Fruit fly (Drosophila melanogaster): ENCODE measurements around the gene mei-217.

mei-217 gene

DNA sequence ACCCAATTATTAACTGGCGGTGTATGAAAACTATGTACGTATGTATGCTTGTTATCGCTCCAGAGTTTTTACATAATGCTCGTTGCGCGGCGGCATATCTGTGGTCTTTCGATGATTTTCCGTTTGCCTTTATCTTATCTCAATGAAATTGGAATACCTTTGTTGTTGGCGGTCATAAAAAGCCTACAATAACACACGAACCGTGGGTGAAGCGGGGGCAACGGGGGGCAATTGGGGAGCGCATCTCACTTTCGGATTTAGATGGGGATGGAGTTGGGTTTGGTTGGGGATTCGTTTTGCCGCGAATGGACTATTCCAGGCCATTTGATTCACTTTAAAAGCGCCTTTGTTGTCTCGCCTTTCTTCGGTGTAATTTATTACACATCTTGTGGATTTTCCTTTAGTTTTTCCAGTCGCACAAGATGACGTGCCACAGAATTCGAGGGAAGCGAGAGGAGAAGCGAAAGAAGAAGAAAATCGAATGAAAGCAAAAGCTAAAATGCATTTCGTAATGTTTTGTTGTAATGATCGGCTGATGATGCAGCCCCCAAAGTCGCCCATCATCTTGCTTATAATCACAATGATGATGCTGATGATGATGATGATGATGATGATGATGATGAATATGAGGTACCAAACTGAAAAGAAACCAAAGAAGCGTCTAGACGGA lies 20.2 kb downstream of the mei-217 start (continued):
- TF ChIP-seq corto (GFP tag; optimal IDR thresholded peaks at IDR 0.05) (no peak), CG15601 (tag; optimal IDR thresholded peaks at IDR 0.05) (no peak), Bdp1 (GFP tag; optimal IDR thresholded peaks at IDR 0.05) (no peak), bigmax (GFP tag; optimal IDR thresholded peaks at IDR 0.05) (no peak), CHES-1-like (GFP tag; optimal IDR thresholded peaks at IDR 0.05) (no peak), sisA (GFP tag; IDR thresholded peaks at IDR 0.05) (no peak), CG17385 (GFP tag; optimal IDR thresholded peaks at IDR 0.05) (peak; percentile 67), Pdp1 (GFP tag; optimal IDR thresholded peaks at IDR 0.05) (peak in 1 of 2 experiments; percentile 74), CG11247 (GFP tag; IDR thresholded peaks at IDR 0.05) (no peak), CG1832 (GFP tag; optimal IDR thresholded peaks at IDR 0.05) (no peak)

DNA sequence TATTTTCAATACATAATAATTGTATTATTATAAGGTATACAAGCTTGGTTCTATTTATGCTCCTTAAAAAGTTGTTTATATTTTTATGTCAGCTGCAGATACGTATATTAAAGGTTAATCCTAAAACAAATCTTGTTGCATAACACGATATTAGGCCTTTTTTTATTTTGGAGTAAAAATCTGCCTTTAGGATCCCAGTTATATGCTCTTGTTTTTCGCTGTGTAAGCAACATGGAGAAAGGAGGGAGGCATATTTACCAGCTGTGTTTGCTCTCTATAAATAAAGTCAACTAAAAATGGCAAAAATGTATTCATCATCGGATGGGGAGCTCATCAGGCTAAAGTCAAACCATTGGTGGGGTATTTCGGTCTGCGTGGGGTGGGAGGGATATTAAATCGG lies 21.2 kb downstream of the mei-217 start:
- TF ChIP-seq kah (GFP tag; optimal IDR thresholded peaks at IDR 0.05): no peak
- no peak for TF ChIP-seq Lpt (GFP tag; optimal IDR thresholded peaks at IDR 0.05)
- peak; percentile 37 for TF ChIP-seq Ssrp (tag; optimal IDR thresholded peaks at IDR 0.05)
- peak; percentile 47 for TF ChIP-seq grau (tag; optimal IDR thresholded peaks at IDR 0.05)
- TF ChIP-seq tup (GFP tag; optimal IDR thresholded peaks at IDR 0.05): no peak
- TF ChIP-seq CG11456 (GFP tag; IDR thresholded peaks at IDR 0.05): no peak
- TF ChIP-seq CG12219 (GFP tag; optimal IDR thresholded peaks at IDR 0.05): no peak
- TF ChIP-seq CG10654 (GFP tag; optimal IDR thresholded peaks at IDR 0.05): no peak
- no peak for TF ChIP-seq Gug (GFP tag; IDR thresholded peaks at IDR 0.05)
- no peak for TF ChIP-seq CG3281 (GFP tag; optimal IDR thresholded peaks at IDR 0.05)
- no peak for TF ChIP-seq sob (GFP tag; IDR thresholded peaks at IDR 0.05)
- no peak for TF ChIP-seq Lhr (GFP tag; optimal IDR thresholded peaks at IDR 0.05)
- no peak for TF ChIP-seq Myb (GFP tag; optimal IDR thresholded peaks at IDR 0.05)
- peak; percentile 44 for TF ChIP-seq CG18599 (GFP tag; optimal IDR thresholded peaks at IDR 0.05)
- no peak for TF ChIP-seq corto (GFP tag; optimal IDR thresholded peaks at IDR 0.05)
- no peak for TF ChIP-seq Abd-B (GFP tag; optimal IDR thresholded peaks at IDR 0.05)
- TF ChIP-seq CG11560 (tag; IDR thresholded peaks at IDR 0.05): no peak
- TF ChIP-seq CG14441 (GFP tag; IDR thresholded peaks at IDR 0.05): no peak
- TF ChIP-seq Dp (GFP tag; optimal IDR thresholded peaks at IDR 0.05): no peak
- TF ChIP-seq nerfin-1 (tag; optimal IDR thresholded peaks at IDR 0.05): no peak
- no peak for TF ChIP-seq CG17802 (tag; optimal IDR thresholded peaks at IDR 0.05)
- TF ChIP-seq cwo (GFP tag; optimal IDR thresholded peaks at IDR 0.05): no peak
- peak; percentile 28 for TF ChIP-seq nmo (GFP tag; optimal IDR thresholded peaks at IDR 0.05)
- no peak for TF ChIP-seq onecut (GFP tag; IDR thresholded peaks at IDR 0.05)
- no peak for TF ChIP-seq NK7.1 (GFP tag; optimal IDR thresholded peaks at IDR 0.05)
- TF ChIP-seq CG17359 (tag; optimal IDR thresholded peaks at IDR 0.05): peak; percentile 2
- no peak for TF ChIP-seq tin (GFP tag; optimal IDR thresholded peaks at IDR 0.05)
- TF ChIP-seq sisA (GFP tag; IDR thresholded peaks at IDR 0.05): 0 out of 2 replicates have a peak, but pooled peaks have one; percentile 10
- no peak for TF ChIP-seq CG9932 (GFP tag; IDR thresholded peaks at IDR 0.05)
- no peak for TF ChIP-seq disco-r (GFP tag; optimal IDR thresholded peaks at IDR 0.05)
- peak; percentile 45 for TF ChIP-seq dmrt99B (tag; optimal IDR thresholded peaks at IDR 0.05)
- no peak for TF ChIP-seq sc (optimal IDR thresholded peaks at IDR 0.05)
- TF ChIP-seq sc (GFP tag; optimal IDR thresholded peaks at IDR 0.05): no peak
- no peak for TF ChIP-seq CG1603 (tag; optimal IDR thresholded peaks at IDR 0.05)
- TF ChIP-seq stc (GFP tag; IDR thresholded peaks at IDR 0.05): 0 out of 2 replicates have a peak, but pooled peaks have one; percentile 7
- no peak for TF ChIP-seq CG7357 (GFP tag; IDR thresholded peaks at IDR 0.05)
- no peak for TF ChIP-seq ind (GFP tag; optimal IDR thresholded peaks at IDR 0.05)
- no peak for TF ChIP-seq CG14014 (GFP tag; IDR thresholded peaks at IDR 0.05)
- TF ChIP-seq CG16813 (GFP tag; IDR thresholded peaks at IDR 0.05; ENCODE audit: partially characterized antibody): no peak
- no peak for TF ChIP-seq gcm2 (GFP tag; optimal IDR thresholded peaks at IDR 0.05)
- TF ChIP-seq CG1233 (GFP tag; optimal IDR thresholded peaks at IDR 0.05): peak; percentile 16
